Worm (Caenorhabditis elegans) whole organism, young adult: ENCODE results near the gene rars-1.

Source experiments
- B0261.1 ChIP-seq: sonication (generic microtip); optimal IDR thresholded peaks from 2 replicates; lab custom pipeline; 2016; ENCODE audit warnings: mild to moderate bottlenecking, missing genetic modification characterization, moderate library complexity, missing compliant biosample characterization
- B0336.3 ChIP-seq: fragments of 200-800 bp; sonication (Bioruptor generic); IDR thresholded peaks from 2 replicates; pipeline ENCODE4 v1.3.6; 2022; ENCODE audit warnings: missing genetic modification characterization, missing compliant biosample characterization
- F10E7.11 ChIP-seq: sonication (generic microtip); optimal IDR thresholded peaks from 2 replicates; lab custom pipeline; 2017; ENCODE audit warnings: mild to moderate bottlenecking, missing genetic modification characterization, moderate library complexity, missing compliant biosample characterization
- F22D6.2 ChIP-seq: sonication (generic microtip); optimal IDR thresholded peaks from 2 replicates; lab custom pipeline; 2016; ENCODE audit warnings: mild to moderate bottlenecking, missing genetic modification characterization, missing compliant biosample characterization
- F37B4.10 ChIP-seq: fragments of 200-800 bp; sonication (Bioruptor generic); IDR thresholded peaks from 2 replicates; pipeline ENCODE4 v1.3.6; 2022; ENCODE audit warnings: missing genetic modification characterization, missing compliant biosample characterization
- F39B2.1 ChIP-seq: fragments of 200-800 bp; sonication (Bioruptor generic); IDR thresholded peaks from 2 replicates; pipeline ENCODE4 v1.3.6; 2022; ENCODE audit warnings: missing genetic modification reagents, missing genetic modification characterization, missing compliant biosample characterization
- F57C9.4 ChIP-seq: sonication (generic microtip); optimal IDR thresholded peaks from 2 replicates; lab custom pipeline; 2017; ENCODE audit warnings: mild to moderate bottlenecking, missing genetic modification characterization, missing compliant biosample characterization
- K12H6.12 ChIP-seq: fragments of 200-800 bp; sonication (Bioruptor generic); optimal IDR thresholded peaks from 2 replicates; lab custom pipeline; 2018; ENCODE audit warnings: mild to moderate bottlenecking, missing genetic modification characterization, missing compliant biosample characterization
- Y56A3A.18 ChIP-seq: fragments of 200-800 bp; sonication (Bioruptor generic); IDR thresholded peaks from 2 replicates; pipeline ENCODE4 v1.3.6; 2022; ENCODE audit warnings: missing genetic modification reagents, missing genetic modification characterization, missing compliant biosample characterization
- Y95B8A.8 ChIP-seq: fragments of 200-800 bp; sonication (Bioruptor generic); IDR thresholded peaks from 2 replicates; pipeline ENCODE4 v1.3.6; 2022; ENCODE audit warnings: missing genetic modification reagents, missing genetic modification characterization, missing compliant biosample characterization
- aptf-2 ChIP-seq: fragments of 200-800 bp; sonication (Bioruptor generic); conservative IDR thresholded peaks from 2 replicates; pipeline ENCODE4 v1.3.6; 2022; ENCODE audit warnings: missing genetic modification reagents, missing genetic modification characterization, missing compliant biosample characterization
- attf-5 ChIP-seq: fragments of 200-800 bp; sonication (Bioruptor generic); optimal IDR thresholded peaks from 2 replicates; lab custom pipeline; 2018; ENCODE audit warnings: mild to moderate bottlenecking, missing genetic modification characterization, missing compliant biosample characterization
- attf-6 ChIP-seq: fragments of 200-800 bp; sonication (Bioruptor generic); IDR thresholded peaks from 2 replicates; pipeline ENCODE4 v1.3.6; 2022; ENCODE audit warnings: missing genetic modification reagents, missing genetic modification characterization, missing compliant biosample characterization
- bed-1 ChIP-seq: fragments of 200-800 bp; sonication (Bioruptor generic); IDR thresholded peaks from 2 replicates; pipeline ENCODE4 v1.3.6; 2022; ENCODE audit warnings: missing genetic modification reagents, missing genetic modification characterization, missing compliant biosample characterization
- ceh-100 ChIP-seq: fragments of 200-800 bp; sonication (Bioruptor generic); IDR thresholded peaks from 2 replicates; pipeline ENCODE4 v1.3.6; 2022; ENCODE audit warnings: missing genetic modification reagents, missing genetic modification characterization, missing compliant biosample characterization
- ceh-79 ChIP-seq: sonication (generic microtip); optimal IDR thresholded peaks from 2 replicates; lab custom pipeline; 2017; ENCODE audit warnings: mild to moderate bottlenecking, missing genetic modification characterization, missing compliant biosample characterization
- ceh-91 ChIP-seq: fragments of 200-800 bp; sonication (Bioruptor generic); IDR thresholded peaks from 2 replicates; pipeline ENCODE4 v1.3.6; 2022; ENCODE audit warnings: missing genetic modification reagents, missing genetic modification characterization, missing compliant biosample characterization
- fkh-3 ChIP-seq: sonication (generic microtip); optimal IDR thresholded peaks from 2 replicates; lab custom pipeline; 2016; ENCODE audit warnings: mild to moderate bottlenecking, missing genetic modification characterization, missing compliant biosample characterization
- gei-17 ChIP-seq: fragments of 200-800 bp; sonication (Bioruptor generic); optimal IDR thresholded peaks from 2 replicates; lab custom pipeline; 2018; ENCODE audit warnings: mild to moderate bottlenecking, missing genetic modification characterization, missing compliant biosample characterization
- him-1 ChIP-seq: sonication (generic microtip); optimal IDR thresholded peaks from 2 replicates; lab custom pipeline; 2016; ENCODE audit warnings: missing genotype, missing genetic modification reagents, missing genetic modification characterization, missing compliant biosample characterization
- hrde-1 ChIP-seq: sonication (generic microtip); optimal IDR thresholded peaks from 2 replicates; lab custom pipeline; 2016; ENCODE audit warnings: missing genetic modification characterization, mild to moderate bottlenecking, missing compliant biosample characterization, moderate library complexity, missing genotype, missing genetic modification reagents, borderline replicate concordance
- let-526 ChIP-seq: fragments of 200-800 bp; sonication (Bioruptor generic); IDR thresholded peaks from 2 replicates; pipeline ENCODE4 v1.3.6; 2022; ENCODE audit warnings: missing genetic modification reagents, missing genetic modification characterization, missing compliant biosample characterization
- lin-54 ChIP-seq: fragments of 200-800 bp; sonication (Bioruptor generic); optimal IDR thresholded peaks from 2 replicates; lab custom pipeline; 2018; ENCODE audit warnings: mild to moderate bottlenecking, missing genetic modification characterization, missing compliant biosample characterization
- lir-1 ChIP-seq: fragments of 200-800 bp; sonication (Bioruptor generic); conservative IDR thresholded peaks from 2 replicates; pipeline ENCODE4 v1.3.6; 2022; ENCODE audit warnings: missing genetic modification reagents, missing genetic modification characterization, missing compliant biosample characterization
- lsl-1 ChIP-seq: fragments of 200-800 bp; sonication (Bioruptor generic); optimal IDR thresholded peaks from 2 replicates; lab custom pipeline; 2018; ENCODE audit warnings: mild to moderate bottlenecking, missing genetic modification characterization, moderate library complexity, missing compliant biosample characterization
- madf-10 ChIP-seq: sonication (generic microtip); optimal IDR thresholded peaks from 2 replicates; lab custom pipeline; 2016; ENCODE audit warnings: mild to moderate bottlenecking, missing genetic modification characterization, missing compliant biosample characterization
- madf-6 ChIP-seq: fragments of 200-800 bp; sonication (Bioruptor generic); IDR thresholded peaks from 2 replicates; pipeline ENCODE4 v1.3.6; 2022; ENCODE audit warnings: missing genetic modification reagents, missing genetic modification characterization, missing compliant biosample characterization
- nfya-1 ChIP-seq: sonication (generic microtip); optimal IDR thresholded peaks from 2 replicates; lab custom pipeline; 2017; ENCODE audit warnings: antibody characterized with exemption, missing compliant biosample characterization, missing genetic modification characterization, borderline replicate concordance; ENCODE audit not compliant: insufficient read depth
- nfya-2 ChIP-seq: fragments of 200-800 bp; sonication (Bioruptor generic); IDR thresholded peaks from 2 replicates; pipeline ENCODE4 v1.3.6; 2022; ENCODE audit warnings: missing genetic modification reagents, missing genetic modification characterization, missing compliant biosample characterization
- nhr-80 ChIP-seq: sonication (generic microtip); optimal IDR thresholded peaks from 2 replicates; lab custom pipeline; 2016; ENCODE audit warnings: missing genetic modification characterization, missing compliant biosample characterization
- repo-1 ChIP-seq: sonication (generic microtip); optimal IDR thresholded peaks from 2 replicates; lab custom pipeline; 2017; ENCODE audit warnings: mild to moderate bottlenecking, missing genetic modification characterization, missing compliant biosample characterization
- sdz-38 ChIP-seq: sonication (generic microtip); optimal IDR thresholded peaks from 2 replicates; lab custom pipeline; 2016; ENCODE audit warnings: missing genotype, missing genetic modification characterization, missing compliant biosample characterization
- snpc-1.1 ChIP-seq: sonication (generic microtip); optimal IDR thresholded peaks from 2 replicates; lab custom pipeline; 2017; ENCODE audit warnings: missing genetic modification characterization, mild to moderate bottlenecking, missing compliant biosample characterization, antibody characterized with exemption, moderate library complexity, missing genotype, missing genetic modification reagents; ENCODE audit not compliant: insufficient read depth
- snpc-3.4 ChIP-seq: sonication (generic microtip); optimal IDR thresholded peaks from 2 replicates; lab custom pipeline; 2017; ENCODE audit warnings: missing genetic modification characterization, mild to moderate bottlenecking, missing compliant biosample characterization, antibody characterized with exemption, moderate library complexity, missing genotype, missing genetic modification reagents
- tbx-9 ChIP-seq: sonication (generic microtip); optimal IDR thresholded peaks from 2 replicates; lab custom pipeline; 2016; ENCODE audit warnings: borderline replicate concordance, missing genetic modification characterization, inconsistent platforms, missing compliant biosample characterization
- zim-3 ChIP-seq: sonication (generic microtip); optimal IDR thresholded peaks from 2 replicates; lab custom pipeline; 2017; ENCODE audit warnings: mild to moderate bottlenecking, missing genetic modification characterization, moderate library complexity, missing compliant biosample characterization
- ztf-25 ChIP-seq: fragments of 200-800 bp; sonication (Bioruptor generic); IDR thresholded peaks from 2 replicates; pipeline ENCODE4 v1.3.6; 2022; ENCODE audit warnings: missing genetic modification reagents, missing genetic modification characterization, missing compliant biosample characterization
- ztf-26 ChIP-seq: sonication (generic microtip); optimal IDR thresholded peaks from 2 replicates; lab custom pipeline; 2017; ENCODE audit warnings: missing genetic modification characterization, missing compliant biosample characterization
- ztf-6 ChIP-seq: fragments of 200-800 bp; sonication (Bioruptor generic); IDR thresholded peaks from 2 replicates; pipeline ENCODE4 v1.3.6; 2022; ENCODE audit warnings: missing genetic modification reagents, missing genetic modification characterization, missing compliant biosample characterization

Gene rars-1

DNA sequence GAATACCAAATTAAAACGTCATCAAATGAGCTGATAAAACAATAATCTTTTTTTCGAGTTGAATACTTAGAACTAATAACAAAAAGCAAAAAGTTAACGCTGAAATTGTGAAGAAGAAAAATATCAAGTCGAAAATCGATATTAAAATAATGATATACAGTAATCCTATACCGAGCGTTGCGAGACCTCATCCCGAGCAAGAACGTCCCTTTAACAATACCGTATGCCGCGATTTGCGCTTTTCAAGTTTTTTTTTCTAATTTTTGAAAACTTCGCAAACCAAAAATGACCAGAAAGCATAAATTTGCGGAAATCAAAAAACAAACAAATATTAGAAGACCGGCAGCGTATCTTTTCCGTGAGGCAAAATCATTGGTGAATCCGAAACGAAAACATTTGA is 26.0 kb downstream of the rars-1 start, which contains the start of gene F26F4.5 (continued):
- TF ChIP-seq madf-6 (GFP tag; lab: Robert Waterston, UW): peak; percentile 90
- TF ChIP-seq ztf-25 (GFP tag; lab: Robert Waterston, UW): no peak
- no peak for TF ChIP-seq tbx-9 (tag; lab: Kevin White, UChicago)
- TF ChIP-seq snpc-3.4: no peak
- no peak for TF ChIP-seq B0261.1 (tag; lab: Kevin White, UChicago)
- no peak for TF ChIP-seq K12H6.12 (tag; lab: Kevin White, UChicago)
- no peak for TF ChIP-seq attf-5
- TF ChIP-seq F10E7.11 (tag; lab: Kevin White, UChicago): no peak
- no peak for TF ChIP-seq Y95B8A.8 (GFP tag; lab: Robert Waterston, UW)
- TF ChIP-seq fkh-3 (tag; lab: Kevin White, UChicago): no peak
- TF ChIP-seq repo-1: no peak
- no peak for TF ChIP-seq snpc-1.1 (tag; lab: Kevin White, UChicago)
- TF ChIP-seq attf-6 (GFP tag; lab: Robert Waterston, UW): no peak
- no peak for TF ChIP-seq nfya-1
- TF ChIP-seq lir-1 (GFP tag; lab: Robert Waterston, UW): no peak
- TF ChIP-seq F22D6.2 (tag; lab: Kevin White, UChicago): no peak
- TF ChIP-seq lsl-1 (GFP tag; lab: Kevin White, UChicago): peak; percentile 95
- no peak for TF ChIP-seq zim-3
- no peak for TF ChIP-seq nfya-2 (GFP tag; lab: Robert Waterston, UW)
- TF ChIP-seq ztf-6: no peak
- TF ChIP-seq F37B4.10 (GFP tag; lab: Robert Waterston, UW): no peak
- no peak for TF ChIP-seq B0336.3 (GFP tag; lab: Robert Waterston, UW)
- no peak for TF ChIP-seq sdz-38
- TF ChIP-seq ceh-91 (GFP tag; lab: Robert Waterston, UW): peak; percentile 66; the same call in 1 of the 2 replicates
- TF ChIP-seq ztf-26 (tag; lab: Kevin White, UChicago): no peak

ce11 chrIII:4887291-4887690 is 29.7 kb downstream of the rars-1 start, which contains the start of gene clec-6:
TSS of gene clec-6 (minus strand) at chrIII:4887444.
- no peak for TF ChIP-seq bed-1 (GFP tag; lab: Robert Waterston, UW)
- peak; percentile 41 for TF ChIP-seq nhr-80 (tag; lab: Kevin White, UChicago)

DNA sequence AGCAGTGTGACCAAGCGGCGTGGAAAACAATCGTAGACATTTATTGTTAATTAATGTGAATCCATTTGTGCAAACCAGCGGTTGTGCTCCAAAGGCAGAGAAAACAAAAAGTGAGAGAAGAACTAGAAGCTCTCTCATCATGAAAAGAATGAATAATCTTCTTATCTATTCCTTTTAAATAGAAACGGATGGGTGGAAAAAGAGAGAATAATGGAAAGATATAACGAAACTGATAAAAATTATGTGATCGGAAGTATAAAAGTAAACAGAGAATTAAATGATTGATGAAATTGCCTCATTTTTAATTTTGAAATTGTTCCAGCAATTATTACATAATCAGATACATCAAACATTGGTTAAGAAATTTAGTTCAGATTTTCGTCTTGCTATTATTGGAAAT is 33.5 kb downstream of the rars-1 start, which contains the start of gene clec-5:
clec-5 (minus strand) TSS at position 178 of the 400 bp plus-strand sequence.
- no peak for TF ChIP-seq F57C9.4 (tag; lab: Kevin White, UChicago)
- no peak for TF ChIP-seq him-1
- TF ChIP-seq gei-17: no peak
- TF ChIP-seq bed-1 (GFP tag; lab: Robert Waterston, UW): no peak
- no peak for TF ChIP-seq hrde-1 (tag; lab: Kevin White, UChicago)
- no peak for TF ChIP-seq madf-10 (tag; lab: Kevin White, UChicago)
- no peak for TF ChIP-seq lin-54 (GFP tag; lab: Kevin White, UChicago)
- TF ChIP-seq let-526 (GFP tag; lab: Robert Waterston, UW): no peak
- TF ChIP-seq aptf-2 (GFP tag; lab: Robert Waterston, UW): no peak
- no peak for TF ChIP-seq ceh-79 (tag; lab: Kevin White, UChicago)
- TF ChIP-seq ztf-6: no peak
- no peak for TF ChIP-seq F39B2.1 (GFP tag; lab: Robert Waterston, UW)
- TF ChIP-seq ceh-100 (GFP tag; lab: Robert Waterston, UW): no peak
- no peak for TF ChIP-seq Y56A3A.18
